Worm (Caenorhabditis elegans): Measurements from ENCODE around the gene Y38E10A.34.

DNA sequence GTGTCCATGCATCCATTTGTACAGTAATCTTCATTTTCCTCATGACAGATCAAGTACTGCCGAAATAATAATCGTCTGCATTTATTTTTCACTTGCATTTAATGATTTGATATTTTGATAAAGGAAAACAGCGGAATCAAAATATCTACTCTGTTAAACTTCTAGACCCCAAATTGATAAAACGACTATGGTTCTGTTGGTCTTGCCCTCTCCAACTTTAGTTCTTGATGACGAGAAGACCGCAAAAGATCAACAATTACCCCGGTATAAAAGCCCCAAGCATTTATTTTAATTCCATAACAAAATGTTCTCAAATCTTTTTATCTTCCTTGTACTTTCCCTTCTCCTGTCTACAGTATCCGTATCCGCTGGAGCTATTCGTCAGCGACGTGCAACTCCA is 22.3 kb upstream of the Y38E10A.34 start, which contains the start of gene Y38E10A.9:
- TF ChIP-seq flt-1 (GFP tag; IDR thresholded peaks at IDR 0.05) (no peak), T22C8.4 (GFP tag; IDR thresholded peaks at IDR 0.05) (no peak), ztf-23 (GFP tag; IDR thresholded peaks at IDR 0.05) (no peak), tab-1 (GFP tag; IDR thresholded peaks at IDR 0.05) (no peak)
